Fruit fly (Drosophila melanogaster) whole organism, embryonic: ENCODE results near the gene CG15152.

Source experiments
- CG10147 ChIP-seq: fragments of 200-800 bp; sonication (Bioruptor generic); optimal IDR thresholded peaks from 2 replicates; lab custom pipeline; 2019; ENCODE audit warnings: missing biosample characterization, mild to moderate bottlenecking, missing genetic modification characterization, moderate library complexity
- CG10274 ChIP-seq: fragments of 200-800 bp; sonication (Bioruptor generic); optimal IDR thresholded peaks from 3 replicates; lab custom pipeline; 2017; ENCODE audit warnings: missing biosample characterization, mild to moderate bottlenecking, missing genetic modification characterization
- CG10654 ChIP-seq: fragments of 200-800 bp; sonication (Bioruptor generic); optimal IDR thresholded peaks from 2 replicates; lab custom pipeline; 2016; ENCODE audit warnings: missing biosample characterization, missing genetic modification characterization
- CG11093 ChIP-seq: fragments of 200-800 bp; sonication (Bioruptor generic); IDR thresholded peaks from 3 replicates; pipeline ENCODE4 v1.3.6; 2022; ENCODE audit warnings: missing biosample characterization, missing genetic modification characterization
- CG14965 ChIP-seq: fragments of 200-800 bp; sonication (Bioruptor generic); optimal IDR thresholded peaks from 2 replicates; lab custom pipeline; 2016; ENCODE audit warnings: missing biosample characterization, missing genetic modification characterization, borderline replicate concordance
- CG1602 ChIP-seq: fragments of 200-800 bp; sonication (Bioruptor generic); optimal IDR thresholded peaks from 3 replicates; lab custom pipeline; 2016; ENCODE audit warnings: missing biosample characterization, missing genetic modification characterization
- CG1603 ChIP-seq: fragments of 200-800 bp; sonication (Bioruptor generic); optimal IDR thresholded peaks from 2 replicates; lab custom pipeline; 2019; ENCODE audit warnings: missing biosample characterization, mild to moderate bottlenecking, missing genetic modification characterization, moderate library complexity
- CG16815 ChIP-seq: fragments of 200-800 bp; sonication (Bioruptor generic); optimal IDR thresholded peaks from 3 replicates; lab custom pipeline; 2017; ENCODE audit warnings: missing biosample characterization, mild to moderate bottlenecking, missing genetic modification characterization
- CG17328 ChIP-seq: fragments of 200-800 bp; sonication (Bioruptor generic); IDR thresholded peaks from 2 replicates; pipeline ENCODE4 v1.3.6; 2022; ENCODE audit warnings: missing biosample characterization, missing genetic modification characterization
- CG1792 ChIP-seq: fragments of 200-800 bp; sonication (Bioruptor generic); optimal IDR thresholded peaks from 2 replicates; lab custom pipeline; 2016; ENCODE audit warnings: missing biosample characterization, missing genetic modification characterization
- CG30020 ChIP-seq: fragments of 200-800 bp; optimal IDR thresholded peaks from 2 replicates; lab custom pipeline; 2019; ENCODE audit warnings: missing biosample characterization, mild to moderate bottlenecking, missing genetic modification characterization, moderate library complexity
- CG3163 ChIP-seq: fragments of 200-800 bp; sonication (Bioruptor generic); optimal IDR thresholded peaks from 3 replicates; lab custom pipeline; 2016; ENCODE audit warnings: missing biosample characterization, missing genetic modification characterization
- CG3847 ChIP-seq: fragments of 200-800 bp; sonication (Bioruptor generic); IDR thresholded peaks from 2 replicates; pipeline ENCODE4 v1.3.6; 2022; ENCODE audit warnings: missing biosample characterization, missing genetic modification characterization
- CG6683 ChIP-seq: fragments of 200-800 bp; sonication (Bioruptor generic); optimal IDR thresholded peaks from 2 replicates; lab custom pipeline; 2017; ENCODE audit warnings: missing biosample characterization, mild to moderate bottlenecking, missing genetic modification characterization, missing genetic modification reagents
- CoRest ChIP-seq: fragments of 200-800 bp; sonication (Bioruptor generic); optimal IDR thresholded peaks from 3 replicates; lab custom pipeline; 2018; ENCODE audit warnings: missing biosample characterization, mild to moderate bottlenecking, missing genetic modification characterization, moderate library complexity
- D19B ChIP-seq: fragments of 200-800 bp; sonication (Bioruptor generic); optimal IDR thresholded peaks from 2 replicates; lab custom pipeline; 2017; ENCODE audit warnings: missing biosample characterization, mild to moderate bottlenecking, missing genetic modification characterization
- E2f2 ChIP-seq: fragments of 200-800 bp; sonication (Bioruptor generic); IDR thresholded peaks from 2 replicates; pipeline ENCODE4 v1.3.6; 2022; ENCODE audit warnings: missing biosample characterization, missing genetic modification characterization
- H2.0 ChIP-seq: fragments of 200-800 bp; sonication (Bioruptor generic); IDR thresholded peaks from 2 replicates; pipeline ENCODE4 v1.3.6; 2022; ENCODE audit warnings: missing biosample characterization, missing genetic modification characterization
- Mrtf ChIP-seq: fragments of 200-800 bp; sonication (Bioruptor generic); IDR thresholded peaks from 3 replicates; pipeline ENCODE4 v1.3.6; 2022; ENCODE audit warnings: missing biosample characterization, missing genetic modification characterization
- Opbp ChIP-seq: fragments of 200-800 bp; sonication (Bioruptor generic); IDR thresholded peaks from 3 replicates; pipeline ENCODE4 v1.3.6; 2022; ENCODE audit warnings: missing biosample characterization, missing genetic modification characterization; ENCODE audit not compliant: partially characterized antibody
- Ptx1 ChIP-seq: fragments of 200-800 bp; sonication (Bioruptor generic); IDR thresholded peaks from 2 replicates; pipeline ENCODE4 v1.3.6; 2022; ENCODE audit warnings: missing biosample characterization, missing genetic modification characterization
- Trl ChIP-seq, 3 experiments: fragments of >200 bp in 2 of 3; fragments of 200-800 bp in 1 of 3; sonication (Bioruptor generic) in 1 of 3; optimal IDR thresholded peaks; 2 replicates in 1 of 3; 3 replicates in 2 of 3; lab custom pipeline; 2016 to 2017; ENCODE audit warnings: missing biosample characterization in 1 of 3, missing genetic modification characterization in 1 of 3
- abd-A ChIP-seq: fragments of 200-800 bp; sonication (Bioruptor generic); optimal IDR thresholded peaks from 3 replicates; lab custom pipeline; 2019; ENCODE audit warnings: missing biosample characterization, mild to moderate bottlenecking, missing genetic modification characterization, moderate library complexity
- ase ChIP-seq: fragments of 200-800 bp; sonication (Bioruptor generic); IDR thresholded peaks from 3 replicates; pipeline ENCODE4 v1.3.6; 2022; ENCODE audit warnings: missing biosample characterization, missing genetic modification characterization
- az2 ChIP-seq: fragments of 200-800 bp; sonication (Bioruptor generic); optimal IDR thresholded peaks from 3 replicates; lab custom pipeline; 2016; ENCODE audit warnings: missing biosample characterization, missing genetic modification characterization
- corto ChIP-seq: fragments of 200-800 bp; sonication (Bioruptor generic); optimal IDR thresholded peaks from 2 replicates; lab custom pipeline; 2016; ENCODE audit warnings: missing biosample characterization, mild to moderate bottlenecking, missing genetic modification characterization, moderate library complexity
- dmrt11E ChIP-seq: fragments of 200-800 bp; sonication (Bioruptor generic); optimal IDR thresholded peaks from 3 replicates; lab custom pipeline; 2018; ENCODE audit warnings: missing biosample characterization, mild to moderate bottlenecking, missing genetic modification characterization, moderate library complexity
- gsb ChIP-seq: fragments of 200-800 bp; sonication (Bioruptor generic); IDR thresholded peaks from 2 replicates; pipeline ENCODE4 v1.3.6; 2022; ENCODE audit warnings: missing biosample characterization, missing genetic modification characterization
- klu ChIP-seq: fragments of 200-800 bp; sonication (Bioruptor generic); IDR thresholded peaks from 2 replicates; pipeline ENCODE4 v1.3.6; 2022; ENCODE audit warnings: missing biosample characterization, missing genetic modification characterization
- lab ChIP-seq: fragments of 200-800 bp; sonication (Bioruptor generic); optimal IDR thresholded peaks from 3 replicates; lab custom pipeline; 2017; ENCODE audit warnings: missing biosample characterization, missing genetic modification characterization, mild to moderate bottlenecking, moderate library complexity, missing genetic modification reagents
- nmo ChIP-seq: fragments of 200-800 bp; sonication (Bioruptor generic); optimal IDR thresholded peaks from 2 replicates; lab custom pipeline; 2018; ENCODE audit warnings: missing biosample characterization, mild to moderate bottlenecking, missing genetic modification characterization, moderate library complexity
- oc ChIP-seq: fragments of 200-800 bp; sonication (Bioruptor generic); optimal IDR thresholded peaks from 2 replicates; lab custom pipeline; 2018; ENCODE audit warnings: missing biosample characterization, mild to moderate bottlenecking, missing genetic modification characterization, moderate library complexity
- pzg ChIP-seq: fragments of 200-800 bp; sonication (Bioruptor generic); optimal IDR thresholded peaks from 3 replicates; lab custom pipeline; 2018; ENCODE audit warnings: missing biosample characterization, mild to moderate bottlenecking, missing genetic modification characterization, moderate library complexity
- row ChIP-seq: fragments of 200-800 bp; sonication (Bioruptor generic); IDR thresholded peaks from 3 replicates; pipeline ENCODE4 v1.3.6; 2022; ENCODE audit warnings: missing biosample characterization, missing genetic modification characterization
- scrt ChIP-seq: fragments of 200-800 bp; sonication (Bioruptor generic); optimal IDR thresholded peaks from 2 replicates; lab custom pipeline; 2018; ENCODE audit warnings: missing biosample characterization, mild to moderate bottlenecking, missing genetic modification characterization, moderate library complexity
- seq ChIP-seq: fragments of 200-800 bp; sonication (Bioruptor generic); IDR thresholded peaks from 2 replicates; pipeline ENCODE4 v1.3.6; 2022; ENCODE audit warnings: missing biosample characterization, missing genetic modification characterization
- sim ChIP-seq: fragments of 200-800 bp; sonication (Bioruptor generic); IDR thresholded peaks from 2 replicates; pipeline ENCODE4 v1.3.6; 2022; ENCODE audit warnings: missing biosample characterization, missing genetic modification characterization
- sisA ChIP-seq: fragments of 200-800 bp; sonication (Bioruptor generic); IDR thresholded peaks from 2 replicates; pipeline ENCODE4 v1.3.6; 2022; ENCODE audit warnings: missing biosample characterization, missing genetic modification characterization
- z ChIP-seq: fragments of 200-800 bp; sonication (Bioruptor generic); IDR thresholded peaks from 3 replicates; pipeline ENCODE4 v1.3.6; 2022; ENCODE audit warnings: missing biosample characterization, missing genetic modification characterization

Gene CG15152

DNA sequence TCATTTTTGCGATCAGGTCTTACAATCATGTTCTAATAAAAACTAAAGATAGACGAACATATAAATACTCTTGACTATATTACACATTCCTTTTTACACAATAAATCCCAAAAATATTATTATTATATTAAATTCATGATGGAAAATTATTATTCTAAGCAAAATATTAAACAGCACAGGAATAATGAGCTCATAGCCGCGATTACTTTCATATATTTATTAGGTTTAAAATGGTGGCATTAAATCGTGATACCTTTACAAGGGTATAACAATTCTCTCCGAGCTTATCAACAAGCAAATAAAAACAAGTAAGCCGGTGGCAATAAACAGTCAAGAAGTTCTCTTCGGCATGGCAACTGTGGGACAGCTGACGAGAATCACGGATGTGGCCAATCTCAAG lies 38.7 kb downstream of the CG15152 start, which contains the start of gene CG17681 (continued):
- TF ChIP-seq dmrt11E (tag; lab: Kevin White, UChicago) (no peak), sim (0 out of 2 replicates have a peak, but pooled peaks have one; percentile 10), nmo (GFP tag; lab: Kevin White, UChicago) (peak; percentile 19), corto (peak; percentile 10), klu (GFP tag; lab: Robert Waterston, UW) (no peak), gsb (GFP tag; lab: Robert Waterston, UW) (no peak), abd-A (no peak), CG3847 (GFP tag; lab: Robert Waterston, UW) (no peak), CG10147 (peak; percentile 49), CG14965 (GFP tag; lab: Kevin White, UChicago) (no peak), pzg (no peak), seq (peak; percentile 19; the same call in 1 of the 2 replicates), CG11093 (GFP tag; lab: Robert Waterston, UW) (no peak), CoRest (tag; lab: Kevin White, UChicago) (peak; percentile 12)

DNA sequence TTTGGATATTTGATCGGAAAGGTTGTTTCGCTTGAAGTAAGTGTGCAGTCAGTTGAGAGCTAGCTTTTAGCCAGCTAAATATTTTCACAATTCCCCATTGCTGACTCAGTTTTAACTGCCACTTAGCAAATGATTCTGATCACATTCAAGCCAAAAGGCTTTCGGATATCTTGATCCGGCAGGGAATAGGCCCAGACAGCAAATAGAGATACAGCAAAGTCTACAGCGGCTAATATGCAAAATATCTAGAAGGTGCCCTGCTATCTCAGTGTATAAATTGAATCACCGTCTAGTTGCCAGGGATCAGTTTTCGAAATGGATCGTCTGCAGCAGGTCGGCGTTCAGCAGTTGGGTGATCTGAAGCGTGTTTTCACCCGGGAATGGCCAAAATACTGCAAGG lies 40.2 kb downstream of the CG15152 start, which contains the start of gene CG15155:
Gene CG15155 (plus strand): TSS at position 301 of the 400 bp plus-strand sequence.
- no peak for TF ChIP-seq sisA (GFP tag; lab: Robert Waterston, UW)
- no peak for TF ChIP-seq row (GFP tag; lab: Robert Waterston, UW)
- TF ChIP-seq CG30020 (tag; lab: Kevin White, UChicago): no peak
- TF ChIP-seq CG10274: no peak
- no peak for TF ChIP-seq az2 (GFP tag; lab: Kevin White, UChicago)
- no peak for TF ChIP-seq D19B (GFP tag; lab: Kevin White, UChicago)
- no peak for TF ChIP-seq CG10654 (GFP tag; lab: Kevin White, UChicago)
- no peak for TF ChIP-seq CG1602
- TF ChIP-seq H2.0 (GFP tag; lab: Robert Waterston, UW): no peak
- TF ChIP-seq Opbp (GFP tag; lab: Robert Waterston, UW): no peak
- TF ChIP-seq, all 482 proteins: peak for 0

DNA sequence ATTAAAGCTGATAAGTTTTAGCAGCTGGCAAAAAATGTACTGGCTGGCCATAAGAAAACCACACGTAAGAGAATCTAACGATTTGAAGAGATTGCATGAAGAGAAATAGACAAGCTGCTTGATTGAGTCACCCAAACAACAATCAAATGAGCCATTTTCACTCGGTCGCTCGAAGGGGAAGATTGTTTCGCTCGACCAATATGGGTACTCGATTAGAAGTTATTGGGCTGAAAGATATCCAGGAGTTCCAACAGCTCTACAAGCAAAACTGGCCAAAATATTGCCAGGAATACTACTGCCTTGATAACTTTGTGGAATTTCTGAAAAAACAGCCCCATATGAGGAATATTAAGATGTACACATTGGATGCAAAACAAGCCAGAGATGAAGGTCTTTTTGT lies 41.5 kb downstream of the CG15152 start, which contains the start of gene CG5783:
Gene CG5783 (plus strand): TSS at position 167 of the 400 bp plus-strand sequence.
- no peak for TF ChIP-seq CG17328 (GFP tag; lab: Robert Waterston, UW)
- no peak for TF ChIP-seq Mrtf (GFP tag; lab: Robert Waterston, UW)
- TF ChIP-seq Ptx1 (GFP tag; lab: Robert Waterston, UW): no peak
- no peak for TF ChIP-seq ase (GFP tag; lab: Robert Waterston, UW)
- TF ChIP-seq CG3163: peak; percentile 66
- TF ChIP-seq Trl (optimal IDR thresholded peaks at IDR 0.05; lab: Kevin White, UChicago): peak; percentile 7 to 27
- no peak for TF ChIP-seq Trl (GFP tag; optimal IDR thresholded peaks at IDR 0.05; lab: Kevin White, UChicago)
- TF ChIP-seq CG16815 (GFP tag; lab: Kevin White, UChicago): no peak
- TF ChIP-seq CG1603 (tag; lab: Kevin White, UChicago): no peak
- TF ChIP-seq CG6683 (GFP tag; lab: Kevin White, UChicago): no peak
- no peak for TF ChIP-seq scrt (GFP tag; lab: Kevin White, UChicago)
- TF ChIP-seq CG1792: no peak
- peak; percentile 73 for TF ChIP-seq z (GFP tag; lab: Robert Waterston, UW)
- no peak for TF ChIP-seq E2f2 (GFP tag; lab: Robert Waterston, UW)
- no peak for TF ChIP-seq oc (tag; lab: Kevin White, UChicago)
- TF ChIP-seq lab (GFP tag; lab: Kevin White, UChicago): no peak
